Worm (Caenorhabditis elegans): ENCODE measurements around the gene C24D10.49.

The C24D10.49 gene

ce11 chrIV:5183755-5184166 lies 26.6 kb upstream of the C24D10.49 start, which contains the start of gene W03F8.4:
TSS of gene W03F8.4 (plus strand) at chrIV:5184123.
- peak; percentile 73 for TF ChIP-seq attf-3 (GFP tag; conservative IDR thresholded peaks at IDR 0.05)
- TF ChIP-seq F57A8.1 (GFP tag; optimal IDR thresholded peaks at IDR 0.05), result no peak
- peak; percentile 82 for TF ChIP-seq ZK185.1 (tag; optimal IDR thresholded peaks at IDR 0.05; ENCODE audit: poor library complexity, severe bottlenecking)
- TF ChIP-seq C17E4.6 (GFP tag; IDR thresholded peaks at IDR 0.05), result peak; percentile 76; the same call in 1 of the 2 replicates
- TF ChIP-seq C06A6.2 (GFP tag; conservative IDR thresholded peaks at IDR 0.05), result peak; percentile 83
- no peak for TF ChIP-seq F10E7.11 (tag; optimal IDR thresholded peaks at IDR 0.05)
- TF ChIP-seq ceh-40 (GFP tag; IDR thresholded peaks at IDR 0.05), result no peak
- TF ChIP-seq nfyb-1 (GFP tag; IDR thresholded peaks at IDR 0.05), result peak; percentile 89
- TF ChIP-seq attf-5 (GFP tag; optimal IDR thresholded peaks at IDR 0.05), result peak; percentile 89
- no peak for TF ChIP-seq ceh-58 (GFP tag; IDR thresholded peaks at IDR 0.05)
- TF ChIP-seq lin-40 (tag; optimal IDR thresholded peaks at IDR 0.05), result peak; percentile 94
- TF ChIP-seq xnd-1 (tag; optimal IDR thresholded peaks at IDR 0.05), result peak; percentile 59
- TF ChIP-seq lin-35 (GFP tag; optimal IDR thresholded peaks at IDR 0.05), result peak; percentile 41 to 97 (median 82)
- peak; percentile 36 for TF ChIP-seq chd-7 (tag; optimal IDR thresholded peaks at IDR 0.05)
- peak; percentile 54 for TF ChIP-seq F22D6.2 (tag; optimal IDR thresholded peaks at IDR 0.05)
- peak; percentile 70 to 87 for TF ChIP-seq let-607 (tag; optimal IDR thresholded peaks at IDR 0.05)
- no peak for TF ChIP-seq hlh-12 (tag; optimal IDR thresholded peaks at IDR 0.05)
- peak; percentile 77 for TF ChIP-seq lir-1 (GFP tag; conservative IDR thresholded peaks at IDR 0.05)
- peak; percentile 75 for TF ChIP-seq hsf-1 (GFP tag; IDR thresholded peaks at IDR 0.05)
- peak; percentile 53 for TF ChIP-seq him-1 (tag; optimal IDR thresholded peaks at IDR 0.05)
- TF ChIP-seq gei-17 (GFP tag; optimal IDR thresholded peaks at IDR 0.05), result peak; percentile 70
- peak; percentile 44 for TF ChIP-seq K12H6.12 (tag; optimal IDR thresholded peaks at IDR 0.05)
- peak; percentile 88 for TF ChIP-seq madf-6 (GFP tag; IDR thresholded peaks at IDR 0.05)
- no peak for TF ChIP-seq bed-2 (GFP tag; IDR thresholded peaks at IDR 0.05)
- no peak for TF ChIP-seq Y67H2A.10 (GFP tag; conservative IDR thresholded peaks at IDR 0.05)
- peak; percentile 73 for TF ChIP-seq ceh-91 (GFP tag; IDR thresholded peaks at IDR 0.05)
- peak; percentile 76 for TF ChIP-seq snpc-1.1 (tag; optimal IDR thresholded peaks at IDR 0.05; ENCODE audit: insufficient read depth)
- TF ChIP-seq ceh-27 (GFP tag; optimal IDR thresholded peaks at IDR 0.05), result peak; percentile 85
- peak; percentile 88 for TF ChIP-seq attf-6 (GFP tag; IDR thresholded peaks at IDR 0.05)
- peak; percentile 95 for TF ChIP-seq pbrm-1 (GFP tag; IDR thresholded peaks at IDR 0.05)
- peak; percentile 98 for TF ChIP-seq ztf-18 (tag; optimal IDR thresholded peaks at IDR 0.05)
- TF ChIP-seq ztf-6 (GFP tag; IDR thresholded peaks at IDR 0.05), result no peak
- TF ChIP-seq ztf-26 (tag; optimal IDR thresholded peaks at IDR 0.05), result peak; percentile 84
- peak; percentile 51 for TF ChIP-seq madf-10 (tag; optimal IDR thresholded peaks at IDR 0.05)
- TF ChIP-seq rcor-1 (GFP tag; IDR thresholded peaks at IDR 0.05), result peak; percentile 90
- no peak for TF ChIP-seq ets-4 (GFP tag; optimal IDR thresholded peaks at IDR 0.05)
- peak; percentile 93 for TF ChIP-seq madf-3 (GFP tag; IDR thresholded peaks at IDR 0.05)
- TF ChIP-seq lsl-1 (GFP tag; optimal IDR thresholded peaks at IDR 0.05), result peak; percentile 78
- TF ChIP-seq efl-1 (GFP tag; optimal IDR thresholded peaks at IDR 0.05), result peak; percentile 91
- peak; percentile 84 for TF ChIP-seq repo-1 (tag; optimal IDR thresholded peaks at IDR 0.05)
- peak; percentile 90 for TF ChIP-seq B0336.3 (GFP tag; IDR thresholded peaks at IDR 0.05)
- peak; percentile 89 for TF ChIP-seq snpc-1.3 (tag; optimal IDR thresholded peaks at IDR 0.05; ENCODE audit: insufficient read depth)
- TF ChIP-seq zfh-2 (GFP tag; conservative IDR thresholded peaks at IDR 0.05), result peak; percentile 56; the same call in 1 of the 2 replicates
- TF ChIP-seq mcd-1 (GFP tag; IDR thresholded peaks at IDR 0.05), result peak; percentile 94
- TF ChIP-seq F23B12.7 (tag; optimal IDR thresholded peaks at IDR 0.05; ENCODE audit: insufficient read depth), result peak; percentile 67
- 0 out of 2 replicates have a peak, but pooled peaks have one; percentile 19 for TF ChIP-seq Y95B8A.8 (GFP tag; IDR thresholded peaks at IDR 0.05)
- TF ChIP-seq K11D2.4 (GFP tag; IDR thresholded peaks at IDR 0.05), result peak; percentile 91
- TF ChIP-seq F49E8.2 (tag; optimal IDR thresholded peaks at IDR 0.05; ENCODE audit: insufficient read depth), result peak; percentile 29
